Worm (Caenorhabditis elegans): Measurements from ENCODE around the gene pck-1.
A peak's percentile ranks its signal among the peaks of the same experiment; 100 is the strongest.

pck-1 gene

ce11 chrIII:16797-17196, 49.3 kb downstream of the pck-1 start:
- TF ChIP-seq unc-55 (GFP tag; optimal IDR thresholded peaks at IDR 0.05) (no peak), ama-1 (optimal IDR thresholded peaks at IDR 0.05) (no peak), ZK546.5 (tag; optimal IDR thresholded peaks at IDR 0.05) (no peak), elt-1 (tag; optimal IDR thresholded peaks at IDR 0.05) (no peak), nhr-23 (tag; optimal IDR thresholded peaks at IDR 0.05) (no peak), egl-27 (tag; optimal IDR thresholded peaks at IDR 0.05) (no peak)

ce11 chrIII:15224-15822, 50.7 kb downstream of the pck-1 start, which contains the start of gene H10E21.1:
TSS of gene H10E21.1 (plus strand) at chrIII:15772.
- TF ChIP-seq blmp-1 (tag; optimal IDR thresholded peaks at IDR 0.05; ENCODE audit: insufficient read depth) (no peak), R02D3.7 (tag; optimal IDR thresholded peaks at IDR 0.05) (no peak), gmeb-1 (tag; optimal IDR thresholded peaks at IDR 0.05) (peak; percentile 50), unc-55 (GFP tag; optimal IDR thresholded peaks at IDR 0.05) (no peak), nhr-21 (tag; optimal IDR thresholded peaks at IDR 0.05) (no peak), F13H6.1 (tag; optimal IDR thresholded peaks at IDR 0.05) (no peak), fos-1 (tag; optimal IDR thresholded peaks at IDR 0.05) (peak; percentile 95), sma-9 (GFP tag; optimal IDR thresholded peaks at IDR 0.05) (peak; percentile 17), sma-9 (tag; optimal IDR thresholded peaks at IDR 0.05) (no peak), crh-2 (tag; optimal IDR thresholded peaks at IDR 0.05) (peak; percentile 60), sma-3 (GFP tag; optimal IDR thresholded peaks at IDR 0.05) (peak; percentile 31), nhr-25 (tag; optimal IDR thresholded peaks at IDR 0.05) (peak; percentile 59)

- TF ChIP-seq sma-9 (GFP tag; optimal IDR thresholded peaks at IDR 0.05) (peak; percentile 63), sma-9 (tag; optimal IDR thresholded peaks at IDR 0.05) (no peak), crh-2 (tag; optimal IDR thresholded peaks at IDR 0.05) (peak; percentile 67), sma-3 (GFP tag; optimal IDR thresholded peaks at IDR 0.05) (peak; percentile 32), alr-1 (tag; optimal IDR thresholded peaks at IDR 0.05) (no peak), ztf-11 (tag; optimal IDR thresholded peaks at IDR 0.05) (no peak), F13H6.1 (tag; optimal IDR thresholded peaks at IDR 0.05) (no peak), fos-1 (tag; optimal IDR thresholded peaks at IDR 0.05) (peak; percentile 78)
Measured at ce11 chrIII:14671-15070, 51.4 kb downstream of the pck-1 start, which contains the start of gene nhr-80. TSS of gene nhr-80 (minus strand) at chrIII:14869.

ce11 chrIII:14175-14574, 51.9 kb downstream of the pck-1 start:
- TF ChIP-seq Y55F3AM.14 (GFP tag; optimal IDR thresholded peaks at IDR 0.05) (no peak), alr-1 (tag; optimal IDR thresholded peaks at IDR 0.05) (no peak)

All from whole organism, L2 larva.